Fruit fly (Drosophila melanogaster) whole organism, adult: ENCODE data around the gene bond.

ENCODE experiments used
- CG11617 ChIP-seq: fragments of 200-800 bp; sonication (Bioruptor generic); optimal IDR thresholded peaks from 2 replicates; lab custom pipeline; 2017; ENCODE audit warnings: mild to moderate bottlenecking, missing biosample characterization, missing genetic modification reagents, missing genetic modification characterization
- CG12768 ChIP-seq: fragments of 200-800 bp; sonication (Bioruptor generic); optimal IDR thresholded peaks from 2 replicates; lab custom pipeline; 2017; ENCODE audit warnings: missing biosample characterization, missing genetic modification characterization, mild to moderate bottlenecking, moderate library complexity, missing genetic modification reagents
- CG14711 ChIP-seq: fragments of 200-800 bp; sonication (Bioruptor generic); optimal IDR thresholded peaks from 2 replicates; lab custom pipeline; 2018; ENCODE audit warnings: missing biosample characterization, mild to moderate bottlenecking, missing genetic modification characterization, moderate library complexity
- CG1620 ChIP-seq: fragments of 200-800 bp; sonication (Bioruptor generic); optimal IDR thresholded peaks from 2 replicates; lab custom pipeline; 2016; ENCODE audit warnings: missing biosample characterization, missing genetic modification characterization
- CG33017 ChIP-seq: fragments of 200-800 bp; sonication (Bioruptor generic); optimal IDR thresholded peaks from 2 replicates; lab custom pipeline; 2018; ENCODE audit warnings: missing biosample characterization, mild to moderate bottlenecking, missing genetic modification characterization, moderate library complexity
- CG5204 ChIP-seq: fragments of 200-800 bp; sonication (Bioruptor generic); optimal IDR thresholded peaks from 2 replicates; lab custom pipeline; 2016; ENCODE audit warnings: missing biosample characterization, missing genetic modification characterization
- CG7045 ChIP-seq: fragments of 200-800 bp; sonication (Bioruptor generic); optimal IDR thresholded peaks from 2 replicates; lab custom pipeline; 2017; ENCODE audit warnings: missing biosample characterization, mild to moderate bottlenecking, missing genetic modification characterization
- CG7101 ChIP-seq: fragments of 200-800 bp; sonication (Bioruptor generic); optimal IDR thresholded peaks from 2 replicates; lab custom pipeline; 2018; ENCODE audit warnings: missing biosample characterization, mild to moderate bottlenecking, missing genetic modification characterization, moderate library complexity
- Clk ChIP-seq: fragments of 200-800 bp; sonication (Bioruptor generic); optimal IDR thresholded peaks from 2 replicates; lab custom pipeline; 2017; ENCODE audit warnings: missing biosample characterization, missing genetic modification characterization
- Crg-1 ChIP-seq: fragments of 200-800 bp; sonication (Bioruptor generic); optimal IDR thresholded peaks from 2 replicates; lab custom pipeline; 2016; ENCODE audit warnings: missing biosample characterization, missing genetic modification characterization
- Hr96 ChIP-seq: fragments of 200-800 bp; sonication (Bioruptor generic); optimal IDR thresholded peaks from 2 replicates; lab custom pipeline; 2016; ENCODE audit warnings: missing biosample characterization, missing genetic modification characterization
- Mnt ChIP-seq: fragments of 200-800 bp; sonication (Bioruptor generic); optimal IDR thresholded peaks from 2 replicates; lab custom pipeline; 2016; ENCODE audit warnings: missing biosample characterization, mild to moderate bottlenecking, missing genetic modification characterization
- bab1 ChIP-seq: fragments of 200-800 bp; sonication (Bioruptor generic); optimal IDR thresholded peaks from 3 replicates; lab custom pipeline; 2019; ENCODE audit warnings: missing biosample characterization, mild to moderate bottlenecking, missing genetic modification characterization, moderate library complexity
- cic ChIP-seq: fragments of 200-800 bp; sonication (Bioruptor generic); optimal IDR thresholded peaks from 2 replicates; lab custom pipeline; 2017; ENCODE audit warnings: missing biosample characterization, mild to moderate bottlenecking, missing genetic modification characterization, moderate library complexity
- cnc ChIP-seq, 2 experiments: fragments of >200 bp; optimal IDR thresholded peaks; 2 replicates each; lab custom pipeline; 2017
- kay ChIP-seq: fragments of 200-800 bp; sonication (Bioruptor generic); peaks from one replicate; lab custom pipeline; 2016; ENCODE audit warnings: missing biosample characterization, missing genetic modification characterization, borderline replicate concordance
- ovo ChIP-seq: fragments of 200-800 bp; sonication (Bioruptor generic); optimal IDR thresholded peaks from 2 replicates; lab custom pipeline; 2016; ENCODE audit warnings: missing biosample characterization, missing genetic modification characterization
- tj ChIP-seq: fragments of 200-800 bp; sonication (Bioruptor generic); optimal IDR thresholded peaks from 3 replicates; lab custom pipeline; 2017; ENCODE audit warnings: missing biosample characterization, mild to moderate bottlenecking, missing genetic modification characterization, moderate library complexity
- toe ChIP-seq: fragments of 200-800 bp; sonication (Bioruptor generic); optimal IDR thresholded peaks from 2 replicates; lab custom pipeline; 2016; ENCODE audit warnings: missing biosample characterization, missing genetic modification characterization

Gene bond

dm6 chr3R:22536504-22537423, 13.7 kb upstream of the bond start:
- TF ChIP-seq Hr96 (GFP tag; lab: Kevin White, UChicago) (no peak), toe (no peak), CG7101 (tag; lab: Kevin White, UChicago) (no peak), cnc (optimal IDR thresholded peaks at IDR 0.05; lab: Kevin White, UChicago) (no peak), kay (GFP tag; lab: Kevin White, UChicago) (no peak), Crg-1 (GFP tag; lab: Kevin White, UChicago) (no peak), ovo (GFP tag; lab: Kevin White, UChicago) (no peak), Mnt (GFP tag; lab: Kevin White, UChicago) (no peak), CG11617 (GFP tag; lab: Kevin White, UChicago) (no peak), CG14711 (tag; lab: Kevin White, UChicago) (no peak), CG7045 (no peak), CG12768 (GFP tag; lab: Kevin White, UChicago) (no peak), CG5204 (GFP tag; lab: Kevin White, UChicago) (no peak)

- no peak for TF ChIP-seq CG33017 (tag; lab: Kevin White, UChicago)
- TF ChIP-seq CG1620 (GFP tag; lab: Kevin White, UChicago): no peak
- no peak for TF ChIP-seq cnc (optimal IDR thresholded peaks at IDR 0.05; lab: Kevin White, UChicago)
- no peak for TF ChIP-seq bab1 (GFP tag; lab: Kevin White, UChicago)
- no peak for TF ChIP-seq cic (GFP tag; lab: Kevin White, UChicago)
- no peak for TF ChIP-seq CG11617 (GFP tag; lab: Kevin White, UChicago)
- no peak for TF ChIP-seq Clk (GFP tag; lab: Kevin White, UChicago)
- no peak for TF ChIP-seq kay (GFP tag; lab: Kevin White, UChicago)
- TF ChIP-seq ovo (GFP tag; lab: Kevin White, UChicago): no peak
These were observed 11.6 kb upstream of the bond start for dm6 chr3R:22538877-22539276.

dm6 chr3R:22539762-22540161, 10.7 kb upstream of the bond start, which contains the start of gene CG5326:
TSS of gene CG5326 (minus strand) at chr3R:22539919.
- no peak for TF ChIP-seq CG1620 (GFP tag; lab: Kevin White, UChicago)
- peak; percentile 76 for TF ChIP-seq tj

dm6 chr3R:22540686-22541085, 9.8 kb upstream of the bond start:
- TF ChIP-seq CG33017 (tag; lab: Kevin White, UChicago): no peak
- TF ChIP-seq toe: no peak
- no peak for TF ChIP-seq CG12768 (GFP tag; lab: Kevin White, UChicago)
- no peak for TF ChIP-seq CG14711 (tag; lab: Kevin White, UChicago)
- no peak for TF ChIP-seq Crg-1 (GFP tag; lab: Kevin White, UChicago)
- no peak for TF ChIP-seq cic (GFP tag; lab: Kevin White, UChicago)

- no peak for TF ChIP-seq CG1620 (GFP tag; lab: Kevin White, UChicago)
- peak; percentile 35 for TF ChIP-seq Mnt (GFP tag; lab: Kevin White, UChicago)
- peak; percentile 92 for TF ChIP-seq tj
- TF ChIP-seq bab1 (GFP tag; lab: Kevin White, UChicago): peak; percentile 53
These were observed 7.6 kb upstream of the bond start for dm6 chr3R:22542773-22543411.

DNA sequence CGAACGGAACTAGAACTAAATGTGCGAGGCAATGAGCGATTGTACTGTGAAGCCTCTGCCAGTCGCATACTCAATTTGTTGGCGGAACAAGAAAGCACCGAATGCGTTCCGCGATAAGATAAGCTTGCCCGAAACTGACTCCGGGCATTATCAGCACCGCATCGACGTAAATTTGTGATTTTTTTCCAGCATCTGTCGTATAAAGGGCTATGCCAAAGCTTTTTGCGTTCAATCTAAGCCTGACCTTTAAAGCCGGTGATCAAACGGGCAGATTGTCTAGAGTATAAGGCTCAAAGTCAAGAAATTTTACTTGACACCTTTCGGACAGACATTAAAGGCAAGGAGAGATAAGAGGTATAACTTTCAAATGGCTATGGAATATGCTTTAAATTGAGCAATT, 4.5 kb upstream of the bond start:
- TF ChIP-seq cnc (optimal IDR thresholded peaks at IDR 0.05; lab: Kevin White, UChicago): no peak
- peak; percentile 28 for TF ChIP-seq cic (GFP tag; lab: Kevin White, UChicago)
- TF ChIP-seq CG12768 (GFP tag; lab: Kevin White, UChicago): no peak
- TF ChIP-seq CG11617 (GFP tag; lab: Kevin White, UChicago): no peak
- no peak for TF ChIP-seq toe

- TF ChIP-seq CG14711 (tag; lab: Kevin White, UChicago): no peak
- TF ChIP-seq CG33017 (tag; lab: Kevin White, UChicago): no peak
- peak; percentile 36 for TF ChIP-seq CG1620 (GFP tag; lab: Kevin White, UChicago)
- TF ChIP-seq cic (GFP tag; lab: Kevin White, UChicago): peak; percentile 33
- TF ChIP-seq Hr96 (GFP tag; lab: Kevin White, UChicago): peak; percentile 48
- peak; percentile 26 for TF ChIP-seq CG7045
- TF ChIP-seq tj: peak; percentile 50
- peak; percentile 60 for TF ChIP-seq bab1 (GFP tag; lab: Kevin White, UChicago)
- TF ChIP-seq Clk (GFP tag; lab: Kevin White, UChicago): no peak
- TF ChIP-seq Mnt (GFP tag; lab: Kevin White, UChicago): peak; percentile 76
- no peak for TF ChIP-seq toe
- peak; percentile 17 for TF ChIP-seq CG12768 (GFP tag; lab: Kevin White, UChicago)
- TF ChIP-seq ovo (GFP tag; lab: Kevin White, UChicago): peak; percentile 56
- TF ChIP-seq CG5204 (GFP tag; lab: Kevin White, UChicago): no peak
- peak; percentile 52 for TF ChIP-seq CG11617 (GFP tag; lab: Kevin White, UChicago)
- no peak for TF ChIP-seq Crg-1 (GFP tag; lab: Kevin White, UChicago)
These were observed 2.9 kb upstream of the bond start, which contains the start of gene AdipoR for dm6 chr3R:22547585-22548022. TSS of gene AdipoR (minus strand) at chr3R:22547846.
